Fruit fly (Drosophila melanogaster) whole organism, embryonic: ENCODE data around the gene Mst36Fb.
A peak's percentile ranks its signal among the peaks of the same experiment; 100 is the strongest.

Experiments used
- Abd-B ChIP-seq: fragments of 200-800 bp; sonication (Bioruptor generic); optimal IDR thresholded peaks from 2 replicates; lab custom pipeline; 2018; ENCODE audit warnings: missing biosample characterization, mild to moderate bottlenecking, missing genetic modification characterization, moderate library complexity
- BtbVII ChIP-seq: fragments of 200-800 bp; sonication (Bioruptor generic); optimal IDR thresholded peaks from 3 replicates; lab custom pipeline; 2017; ENCODE audit warnings: missing biosample characterization, mild to moderate bottlenecking, missing genetic modification characterization
- CG11247 ChIP-seq: fragments of 200-800 bp; sonication (Bioruptor generic); IDR thresholded peaks from 2 replicates; pipeline ENCODE4 v1.3.6; 2022; ENCODE audit warnings: missing biosample characterization, missing genetic modification characterization
- CG11696 ChIP-seq: fragments of 200-800 bp; sonication (Bioruptor generic); IDR thresholded peaks from 2 replicates; pipeline ENCODE4 v1.3.6; 2022; ENCODE audit warnings: missing biosample characterization, missing genetic modification characterization
- CG12219 ChIP-seq: fragments of 200-800 bp; sonication (Bioruptor generic); optimal IDR thresholded peaks from 3 replicates; lab custom pipeline; 2018; ENCODE audit warnings: missing biosample characterization, mild to moderate bottlenecking, missing genetic modification characterization
- CG12299 ChIP-seq: fragments of 200-800 bp; sonication (Bioruptor generic); optimal IDR thresholded peaks from 2 replicates; lab custom pipeline; 2018; ENCODE audit warnings: missing biosample characterization, mild to moderate bottlenecking, missing genetic modification characterization
- CG12769 ChIP-seq: fragments of 200-800 bp; sonication (Bioruptor generic); optimal IDR thresholded peaks from 2 replicates; lab custom pipeline; 2019; ENCODE audit warnings: missing biosample characterization, mild to moderate bottlenecking, missing genetic modification characterization, moderate library complexity
- CG13287 ChIP-seq: fragments of 200-800 bp; sonication (Bioruptor generic); IDR thresholded peaks from 2 replicates; pipeline ENCODE4 v1.3.6; 2022; ENCODE audit warnings: missing biosample characterization, missing genetic modification characterization; ENCODE audit not compliant: partially characterized antibody
- CG13894 ChIP-seq: fragments of 200-800 bp; sonication (Bioruptor generic); optimal IDR thresholded peaks from 3 replicates; lab custom pipeline; 2018; ENCODE audit warnings: missing biosample characterization, mild to moderate bottlenecking, missing genetic modification characterization, moderate library complexity
- CG15269 ChIP-seq: fragments of 200-800 bp; sonication (Bioruptor generic); optimal IDR thresholded peaks from 2 replicates; lab custom pipeline; 2018; ENCODE audit warnings: missing biosample characterization, mild to moderate bottlenecking, missing genetic modification characterization, moderate library complexity
- CG15601 ChIP-seq: fragments of 200-800 bp; sonication (Bioruptor generic); optimal IDR thresholded peaks from 3 replicates; lab custom pipeline; 2019; ENCODE audit warnings: missing biosample characterization, mild to moderate bottlenecking, missing genetic modification characterization, moderate library complexity
- CG16863 ChIP-seq: fragments of 200-800 bp; sonication (Bioruptor generic); optimal IDR thresholded peaks from 3 replicates; lab custom pipeline; 2016; ENCODE audit warnings: missing biosample characterization, missing genetic modification characterization
- CG30020 ChIP-seq: fragments of 200-800 bp; optimal IDR thresholded peaks from 2 replicates; lab custom pipeline; 2019; ENCODE audit warnings: missing biosample characterization, mild to moderate bottlenecking, missing genetic modification characterization, moderate library complexity
- CG31224 ChIP-seq: fragments of 200-800 bp; sonication (Bioruptor generic); IDR thresholded peaks from 2 replicates; pipeline ENCODE4 v1.3.6; 2022; ENCODE audit warnings: missing biosample characterization, missing genetic modification characterization
- CG3847 ChIP-seq: fragments of 200-800 bp; sonication (Bioruptor generic); IDR thresholded peaks from 2 replicates; pipeline ENCODE4 v1.3.6; 2022; ENCODE audit warnings: missing biosample characterization, missing genetic modification characterization
- CG4282 ChIP-seq: fragments of 200-800 bp; sonication (Bioruptor generic); optimal IDR thresholded peaks from 2 replicates; lab custom pipeline; 2016; ENCODE audit warnings: missing biosample characterization, missing genetic modification characterization
- CG4617 ChIP-seq: fragments of 200-800 bp; sonication (Bioruptor generic); optimal IDR thresholded peaks from 3 replicates; lab custom pipeline; 2016; ENCODE audit warnings: missing biosample characterization, missing genetic modification characterization, borderline replicate concordance
- CG5953 ChIP-seq: fragments of 200-800 bp; sonication (Bioruptor generic); IDR thresholded peaks from 2 replicates; pipeline ENCODE4 v1.3.6; 2022; ENCODE audit warnings: missing biosample characterization, missing genetic modification characterization
- CG6654 ChIP-seq: fragments of 200-800 bp; sonication (Bioruptor generic); optimal IDR thresholded peaks from 2 replicates; lab custom pipeline; 2017; ENCODE audit warnings: missing biosample characterization, mild to moderate bottlenecking, missing genetic modification characterization
- CG6683 ChIP-seq: fragments of 200-800 bp; sonication (Bioruptor generic); optimal IDR thresholded peaks from 2 replicates; lab custom pipeline; 2017; ENCODE audit warnings: missing biosample characterization, mild to moderate bottlenecking, missing genetic modification characterization, missing genetic modification reagents
- CG7987 ChIP-seq: fragments of 200-800 bp; sonication (Bioruptor generic); optimal IDR thresholded peaks from 2 replicates; lab custom pipeline; 2018; ENCODE audit warnings: missing biosample characterization, mild to moderate bottlenecking, missing genetic modification characterization, moderate library complexity
- CoRest ChIP-seq: fragments of 200-800 bp; sonication (Bioruptor generic); optimal IDR thresholded peaks from 3 replicates; lab custom pipeline; 2018; ENCODE audit warnings: missing biosample characterization, mild to moderate bottlenecking, missing genetic modification characterization, moderate library complexity
- Dbx ChIP-seq: fragments of 200-800 bp; sonication (Bioruptor generic); IDR thresholded peaks from 3 replicates; pipeline ENCODE4 v1.3.6; 2022; ENCODE audit warnings: missing biosample characterization, missing genetic modification characterization
- Dek ChIP-seq: fragments of 200-800 bp; sonication (Bioruptor generic); optimal IDR thresholded peaks from 3 replicates; lab custom pipeline; 2019; ENCODE audit warnings: missing biosample characterization, mild to moderate bottlenecking, missing genetic modification characterization, moderate library complexity
- Drgx ChIP-seq: fragments of 200-800 bp; sonication (Bioruptor generic); IDR thresholded peaks from 2 replicates; pipeline ENCODE4 v1.3.6; 2022; ENCODE audit warnings: missing biosample characterization, missing genetic modification characterization
- E2f1 ChIP-seq: fragments of 200-800 bp; sonication (Bioruptor generic); IDR thresholded peaks from 2 replicates; pipeline ENCODE4 v1.3.6; 2022; ENCODE audit warnings: missing biosample characterization, missing genetic modification characterization
- Lim3 ChIP-seq: fragments of 200-800 bp; sonication (Bioruptor generic); IDR thresholded peaks from 2 replicates; pipeline ENCODE4 v1.3.6; 2022; ENCODE audit warnings: missing biosample characterization, missing genetic modification characterization
- Lpt ChIP-seq: fragments of >200 bp; optimal IDR thresholded peaks from 2 replicates; lab custom pipeline; 2018; ENCODE audit warnings: missing biosample characterization, missing genetic modification characterization
- NC2α ChIP-seq: fragments of 200-800 bp; sonication (Bioruptor generic); optimal IDR thresholded peaks from 2 replicates; lab custom pipeline; 2016; ENCODE audit warnings: missing biosample characterization, missing genetic modification characterization
- Sin3A ChIP-seq: fragments of >200 bp; optimal IDR thresholded peaks from 2 replicates; lab custom pipeline; 2018
- TFAM ChIP-seq: fragments of 200-800 bp; sonication (Bioruptor generic); optimal IDR thresholded peaks from 2 replicates; lab custom pipeline; 2017; ENCODE audit warnings: missing biosample characterization, missing genetic modification characterization, inconsistent platforms
- abd-A ChIP-seq: fragments of 200-800 bp; sonication (Bioruptor generic); optimal IDR thresholded peaks from 3 replicates; lab custom pipeline; 2019; ENCODE audit warnings: missing biosample characterization, mild to moderate bottlenecking, missing genetic modification characterization, moderate library complexity
- amos ChIP-seq: fragments of 200-800 bp; sonication (Bioruptor generic); IDR thresholded peaks from 2 replicates; pipeline ENCODE4 v1.3.6; 2022; ENCODE audit warnings: missing biosample characterization, missing genetic modification characterization; ENCODE audit not compliant: partially characterized antibody
- bigmax ChIP-seq: fragments of 200-800 bp; sonication (Bioruptor generic); optimal IDR thresholded peaks from 2 replicates; lab custom pipeline; 2018; ENCODE audit warnings: missing biosample characterization, mild to moderate bottlenecking, missing genetic modification characterization
- crol ChIP-seq: fragments of 200-800 bp; sonication (Bioruptor generic); IDR thresholded peaks from 2 replicates; pipeline ENCODE4 v1.3.6; 2022; ENCODE audit warnings: missing biosample characterization, missing genetic modification characterization
- ems ChIP-seq: fragments of 200-800 bp; sonication (Bioruptor generic); optimal IDR thresholded peaks from 3 replicates; lab custom pipeline; 2016; ENCODE audit warnings: missing biosample characterization, missing genetic modification characterization
- gfzf ChIP-seq: fragments of 200-800 bp; sonication (Bioruptor generic); optimal IDR thresholded peaks from 2 replicates; lab custom pipeline; 2016; ENCODE audit warnings: missing biosample characterization, mild to moderate bottlenecking, missing genetic modification characterization, moderate library complexity
- gro ChIP-seq: fragments of 200-800 bp; sonication (Bioruptor generic); optimal IDR thresholded peaks from 2 replicates; lab custom pipeline; 2016; ENCODE audit warnings: missing biosample characterization, missing genetic modification characterization
- gsb ChIP-seq: fragments of 200-800 bp; sonication (Bioruptor generic); IDR thresholded peaks from 2 replicates; pipeline ENCODE4 v1.3.6; 2022; ENCODE audit warnings: missing biosample characterization, missing genetic modification characterization
- gt ChIP-seq: fragments of 200-800 bp; sonication (Bioruptor generic); IDR thresholded peaks from 2 replicates; pipeline ENCODE4 v1.3.6; 2022; ENCODE audit warnings: missing biosample characterization, missing genetic modification characterization
- ken ChIP-seq: fragments of 200-800 bp; sonication (Bioruptor generic); IDR thresholded peaks from 3 replicates; pipeline ENCODE4 v1.3.6; 2022; ENCODE audit warnings: missing biosample characterization, missing genetic modification characterization
- lov ChIP-seq, 2 experiments: fragments of 200-800 bp in 1 of 2; fragments of >200 bp in 1 of 2; sonication (Bioruptor generic) in 1 of 2; IDR thresholded peaks in 1 of 2; optimal IDR thresholded peaks in 1 of 2; 2 replicates in 1 of 2; 3 replicates in 1 of 2; pipeline versions ENCODE4 v1.3.6 to Lab custom; 2017 to 2022; ENCODE audit warnings: missing biosample characterization in 1 of 2, missing genetic modification characterization in 1 of 2
- nerfin-2 ChIP-seq: fragments of 200-800 bp; sonication (Bioruptor generic); IDR thresholded peaks from 2 replicates; pipeline ENCODE4 v1.3.6; 2022; ENCODE audit warnings: missing biosample characterization, missing genetic modification characterization; ENCODE audit not compliant: partially characterized antibody
- peb ChIP-seq: fragments of 200-800 bp; sonication (Bioruptor generic); IDR thresholded peaks from 2 replicates; pipeline ENCODE4 v1.3.6; 2022; ENCODE audit warnings: missing biosample characterization, missing genetic modification characterization
- pnt ChIP-seq: fragments of 200-800 bp; sonication (Bioruptor generic); optimal IDR thresholded peaks from 3 replicates; lab custom pipeline; 2016; ENCODE audit warnings: missing biosample characterization, missing genetic modification characterization
- ranshi ChIP-seq: fragments of 200-800 bp; sonication (Bioruptor generic); IDR thresholded peaks from 2 replicates; pipeline ENCODE4 v1.3.6; 2022; ENCODE audit warnings: missing biosample characterization, missing genetic modification characterization
- sc ChIP-seq, 3 experiments: fragments of >200 bp in 2 of 3; fragments of 200-800 bp in 1 of 3; sonication (Bioruptor generic) in 1 of 3; optimal IDR thresholded peaks; 2 replicates in 2 of 3; 3 replicates in 1 of 3; lab custom pipeline; 2017; ENCODE audit warnings: mild to moderate bottlenecking in 1 of 3, missing biosample characterization in 1 of 3, missing genetic modification characterization in 1 of 3, missing genetic modification reagents in 1 of 3
- slbo ChIP-seq: fragments of 200-800 bp; sonication (Bioruptor generic); IDR thresholded peaks from 2 replicates; pipeline ENCODE4 v1.3.6; 2022; ENCODE audit warnings: missing biosample characterization, missing genetic modification characterization
- sna ChIP-seq: fragments of 200-800 bp; sonication (Bioruptor generic); IDR thresholded peaks from 2 replicates; pipeline ENCODE4 v1.3.6; 2022; ENCODE audit warnings: missing biosample characterization, missing genetic modification characterization; ENCODE audit not compliant: partially characterized antibody
- stc ChIP-seq: fragments of 200-800 bp; sonication (Bioruptor generic); IDR thresholded peaks from 2 replicates; pipeline ENCODE4 v1.3.6; 2022; ENCODE audit warnings: missing biosample characterization, missing genetic modification characterization
- zfh1 ChIP-seq: fragments of 200-800 bp; sonication (Bioruptor generic); IDR thresholded peaks from 3 replicates; pipeline ENCODE4 v1.3.6; 2022; ENCODE audit warnings: missing biosample characterization, missing genetic modification characterization

The Mst36Fb gene

DNA sequence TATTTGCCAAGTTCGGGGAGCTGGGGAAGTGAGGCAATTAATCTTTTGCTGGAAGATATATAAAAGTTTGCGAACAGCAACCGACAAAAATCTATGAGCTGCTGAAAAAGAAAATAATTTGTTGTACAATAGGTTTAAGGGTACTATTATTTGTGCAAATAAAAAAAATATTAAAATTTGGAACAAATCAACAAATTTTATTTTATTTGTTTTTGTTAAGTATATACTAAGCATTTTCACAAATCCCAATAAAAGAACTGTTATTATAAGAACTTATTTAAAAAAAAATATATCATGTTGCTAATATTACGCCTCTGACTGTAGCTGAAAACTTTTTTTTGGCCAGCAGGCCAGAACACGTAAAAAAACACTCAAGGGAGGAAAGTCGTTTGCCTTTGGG is 16.8 kb downstream of the Mst36Fb start (continued):
- TF ChIP-seq Drgx (GFP tag; lab: Robert Waterston, UW) (no peak), BtbVII (GFP tag; lab: Kevin White, UChicago) (peak; percentile 8), NC2α (no peak), ems (no peak), Dek (tag; lab: Kevin White, UChicago) (no peak), nerfin-2 (no peak), stc (GFP tag; lab: Robert Waterston, UW) (no peak), zfh1 (GFP tag; lab: Robert Waterston, UW) (no peak), CG30020 (tag; lab: Kevin White, UChicago) (no peak), sc (optimal IDR thresholded peaks at IDR 0.05; lab: Kevin White, UChicago) (no peak), sc (GFP tag; optimal IDR thresholded peaks at IDR 0.05; lab: Kevin White, UChicago) (no peak), CG12299 (no peak), gro (GFP tag; lab: Kevin White, UChicago) (no peak), bigmax (no peak), gfzf (GFP tag; lab: Kevin White, UChicago) (no peak), E2f1 (GFP tag; lab: Robert Waterston, UW) (no peak), gsb (GFP tag; lab: Robert Waterston, UW) (no peak), CG13894 (tag; lab: Kevin White, UChicago) (peak; percentile 1), CG15601 (tag; lab: Kevin White, UChicago) (no peak), CG13287 (GFP tag; lab: Robert Waterston, UW) (no peak), CG3847 (GFP tag; lab: Robert Waterston, UW) (no peak), CG6654 (GFP tag; lab: Kevin White, UChicago) (no peak), CG11247 (no peak), CG16863 (no peak), gt (GFP tag; lab: Robert Waterston, UW) (no peak), pnt (GFP tag; lab: Kevin White, UChicago) (no peak), slbo (peak; percentile 41; the same call in 1 of the 2 replicates), CG4282 (GFP tag; lab: Kevin White, UChicago) (no peak), Dbx (no peak), CG15269 (tag; lab: Kevin White, UChicago) (peak; percentile 47), Abd-B (GFP tag; lab: Kevin White, UChicago) (peak; percentile 33), CG5953 (GFP tag; lab: Robert Waterston, UW) (no peak), Lim3 (GFP tag; lab: Robert Waterston, UW) (no peak), crol (no peak), CG31224 (GFP tag; lab: Robert Waterston, UW) (no peak), CoRest (tag; lab: Kevin White, UChicago) (peak; percentile 57), abd-A (tag; lab: Kevin White, UChicago) (no peak), ken (GFP tag; lab: Robert Waterston, UW) (no peak), Sin3A (no peak), CG7987 (no peak), lov (optimal IDR thresholded peaks at IDR 0.05; lab: Kevin White, UChicago) (no peak), lov (GFP tag; IDR thresholded peaks at IDR 0.05; lab: Robert Waterston, UW) (no peak), ranshi (GFP tag; lab: Robert Waterston, UW) (no peak), sna (GFP tag; lab: Robert Waterston, UW) (no peak), Lpt (no peak), CG4617 (GFP tag; lab: Kevin White, UChicago) (no peak), CG12769 (tag; lab: Kevin White, UChicago) (no peak), amos (no peak), CG11696 (GFP tag; lab: Robert Waterston, UW) (0 out of 2 replicates have a peak, but pooled peaks have one; percentile 18), CG12219 (no peak), TFAM (GFP tag; lab: Kevin White, UChicago) (no peak), peb (GFP tag; lab: Robert Waterston, UW) (no peak), CG6683 (GFP tag; lab: Kevin White, UChicago) (peak; percentile 9)
